Fruit fly (Drosophila melanogaster) whole organism, adult: ENCODE results near the gene dikar.

Source experiments
- CG11617 ChIP-seq: fragments of 200-800 bp; sonication (Bioruptor generic); optimal IDR thresholded peaks from 2 replicates; lab custom pipeline; 2017; ENCODE audit warnings: mild to moderate bottlenecking, missing biosample characterization, missing genetic modification reagents, missing genetic modification characterization
- CG12768 ChIP-seq: fragments of 200-800 bp; sonication (Bioruptor generic); optimal IDR thresholded peaks from 2 replicates; lab custom pipeline; 2017; ENCODE audit warnings: missing biosample characterization, missing genetic modification characterization, mild to moderate bottlenecking, moderate library complexity, missing genetic modification reagents
- CG14711 ChIP-seq: fragments of 200-800 bp; sonication (Bioruptor generic); optimal IDR thresholded peaks from 2 replicates; lab custom pipeline; 2018; ENCODE audit warnings: missing biosample characterization, mild to moderate bottlenecking, missing genetic modification characterization, moderate library complexity
- CG1620 ChIP-seq: fragments of 200-800 bp; sonication (Bioruptor generic); optimal IDR thresholded peaks from 2 replicates; lab custom pipeline; 2016; ENCODE audit warnings: missing biosample characterization, missing genetic modification characterization
- CG33017 ChIP-seq: fragments of 200-800 bp; sonication (Bioruptor generic); optimal IDR thresholded peaks from 2 replicates; lab custom pipeline; 2018; ENCODE audit warnings: missing biosample characterization, mild to moderate bottlenecking, missing genetic modification characterization, moderate library complexity
- CG5204 ChIP-seq: fragments of 200-800 bp; sonication (Bioruptor generic); optimal IDR thresholded peaks from 2 replicates; lab custom pipeline; 2016; ENCODE audit warnings: missing biosample characterization, missing genetic modification characterization
- CG7045 ChIP-seq: fragments of 200-800 bp; sonication (Bioruptor generic); optimal IDR thresholded peaks from 2 replicates; lab custom pipeline; 2017; ENCODE audit warnings: missing biosample characterization, mild to moderate bottlenecking, missing genetic modification characterization
- CG7101 ChIP-seq: fragments of 200-800 bp; sonication (Bioruptor generic); optimal IDR thresholded peaks from 2 replicates; lab custom pipeline; 2018; ENCODE audit warnings: missing biosample characterization, mild to moderate bottlenecking, missing genetic modification characterization, moderate library complexity
- Clk ChIP-seq: fragments of 200-800 bp; sonication (Bioruptor generic); optimal IDR thresholded peaks from 2 replicates; lab custom pipeline; 2017; ENCODE audit warnings: missing biosample characterization, missing genetic modification characterization
- Crg-1 ChIP-seq: fragments of 200-800 bp; sonication (Bioruptor generic); optimal IDR thresholded peaks from 2 replicates; lab custom pipeline; 2016; ENCODE audit warnings: missing biosample characterization, missing genetic modification characterization
- Hr96 ChIP-seq: fragments of 200-800 bp; sonication (Bioruptor generic); optimal IDR thresholded peaks from 2 replicates; lab custom pipeline; 2016; ENCODE audit warnings: missing biosample characterization, missing genetic modification characterization
- Mnt ChIP-seq: fragments of 200-800 bp; sonication (Bioruptor generic); optimal IDR thresholded peaks from 2 replicates; lab custom pipeline; 2016; ENCODE audit warnings: missing biosample characterization, mild to moderate bottlenecking, missing genetic modification characterization
- bab1 ChIP-seq: fragments of 200-800 bp; sonication (Bioruptor generic); optimal IDR thresholded peaks from 3 replicates; lab custom pipeline; 2019; ENCODE audit warnings: missing biosample characterization, mild to moderate bottlenecking, missing genetic modification characterization, moderate library complexity
- cic ChIP-seq: fragments of 200-800 bp; sonication (Bioruptor generic); optimal IDR thresholded peaks from 2 replicates; lab custom pipeline; 2017; ENCODE audit warnings: missing biosample characterization, mild to moderate bottlenecking, missing genetic modification characterization, moderate library complexity
- cnc ChIP-seq, 2 experiments: fragments of >200 bp; optimal IDR thresholded peaks; 2 replicates each; lab custom pipeline; 2017
- kay ChIP-seq: fragments of 200-800 bp; sonication (Bioruptor generic); peaks from one replicate; lab custom pipeline; 2016; ENCODE audit warnings: missing biosample characterization, missing genetic modification characterization, borderline replicate concordance
- ovo ChIP-seq: fragments of 200-800 bp; sonication (Bioruptor generic); optimal IDR thresholded peaks from 2 replicates; lab custom pipeline; 2016; ENCODE audit warnings: missing biosample characterization, missing genetic modification characterization
- pad ChIP-seq: fragments of 200-800 bp; sonication (Bioruptor generic); optimal IDR thresholded peaks from 3 replicates; lab custom pipeline; 2017; ENCODE audit warnings: missing biosample characterization, missing genetic modification characterization, mild to moderate bottlenecking, moderate library complexity, missing genetic modification reagents
- tj ChIP-seq: fragments of 200-800 bp; sonication (Bioruptor generic); optimal IDR thresholded peaks from 3 replicates; lab custom pipeline; 2017; ENCODE audit warnings: missing biosample characterization, mild to moderate bottlenecking, missing genetic modification characterization, moderate library complexity
- toe ChIP-seq: fragments of 200-800 bp; sonication (Bioruptor generic); optimal IDR thresholded peaks from 2 replicates; lab custom pipeline; 2016; ENCODE audit warnings: missing biosample characterization, missing genetic modification characterization

The dikar gene

DNA sequence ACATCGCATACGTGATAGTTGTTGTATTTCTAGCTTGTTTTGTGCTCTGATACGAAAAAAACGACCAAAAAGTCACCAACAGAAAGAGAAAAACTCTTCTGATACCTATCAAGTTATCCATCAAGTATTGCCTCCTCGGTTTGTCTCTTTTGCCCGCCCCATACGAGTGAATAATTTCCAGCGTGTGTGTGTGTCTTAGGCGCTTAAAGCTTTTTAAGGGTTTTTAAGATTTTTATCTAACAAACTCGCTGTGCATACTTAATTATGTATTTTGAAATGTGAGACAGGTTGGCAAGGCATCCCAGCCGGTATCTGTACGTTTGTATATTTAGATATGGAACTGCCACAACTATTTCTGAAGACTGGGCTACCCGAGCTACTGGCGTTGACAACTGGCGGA lies 36.4 kb upstream of the dikar start:
- TF ChIP-seq ovo, result no peak
- TF ChIP-seq CG1620 (GFP tag; lab: Kevin White, UChicago), result no peak
- no peak for TF ChIP-seq CG33017 (tag; lab: Kevin White, UChicago)
- TF ChIP-seq Hr96 (GFP tag; lab: Kevin White, UChicago), result no peak
- no peak for TF ChIP-seq tj (GFP tag; lab: Kevin White, UChicago)
- no peak for TF ChIP-seq CG12768 (GFP tag; lab: Kevin White, UChicago)
- no peak for TF ChIP-seq Mnt (GFP tag; lab: Kevin White, UChicago)
- no peak for TF ChIP-seq CG14711
- TF ChIP-seq CG11617, result no peak
- no peak for TF ChIP-seq bab1
- TF ChIP-seq toe (GFP tag; lab: Kevin White, UChicago), result no peak
- TF ChIP-seq CG7045 (GFP tag; lab: Kevin White, UChicago), result no peak
- no peak for TF ChIP-seq cnc (optimal IDR thresholded peaks at IDR 0.05; lab: Kevin White, UChicago)
- TF ChIP-seq Crg-1 (GFP tag; lab: Kevin White, UChicago), result no peak
- TF ChIP-seq CG7101 (tag; lab: Kevin White, UChicago), result no peak

DNA sequence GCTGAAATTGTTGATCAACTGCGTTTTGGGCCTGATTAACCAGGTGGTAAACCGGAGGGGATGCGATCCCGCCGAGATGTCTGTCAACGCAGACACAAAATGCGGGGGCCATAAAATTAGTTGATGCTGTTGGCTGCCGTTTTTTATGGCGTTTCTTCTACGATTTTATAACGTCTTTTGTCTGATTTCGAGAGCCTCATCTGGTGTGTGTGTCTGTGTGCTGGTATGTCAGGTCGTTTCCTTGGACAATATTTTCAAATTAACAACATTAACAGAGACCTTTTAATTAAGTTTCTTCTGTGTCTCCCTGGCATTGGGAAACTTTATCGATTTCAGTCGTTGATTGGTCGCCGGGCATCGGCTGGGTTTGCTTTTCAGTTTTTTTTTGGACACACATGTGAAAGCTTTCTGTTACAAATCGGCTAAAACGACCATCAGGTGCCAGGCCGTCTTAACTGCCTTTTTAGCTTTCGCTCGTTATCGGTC lies 35.9 kb upstream of the dikar start:
- TF ChIP-seq kay (GFP tag; lab: Kevin White, UChicago) (no peak), CG11617 (no peak), Clk (GFP tag; lab: Kevin White, UChicago) (no peak), CG5204 (no peak), bab1 (no peak)

DNA sequence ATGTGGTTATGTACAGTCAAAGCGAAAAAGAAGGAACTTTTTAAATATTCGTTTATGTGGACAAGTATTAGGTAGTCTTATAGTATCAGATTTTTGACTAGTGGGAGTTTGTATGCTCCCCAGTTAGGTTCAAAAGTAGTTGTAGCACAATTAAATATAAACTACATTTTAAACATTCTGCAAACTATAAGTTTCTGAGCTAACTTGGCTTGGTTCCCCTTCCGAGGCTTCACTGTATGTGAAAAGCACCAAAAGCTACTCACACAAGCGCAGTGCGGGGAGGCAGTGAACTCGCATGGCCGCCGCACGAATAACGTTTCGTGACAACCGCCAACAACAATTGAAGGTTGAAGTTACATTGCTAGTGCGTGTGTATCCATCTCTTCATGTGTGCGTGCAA lies 34.6 kb upstream of the dikar start:
- TF ChIP-seq Clk (GFP tag; lab: Kevin White, UChicago) (no peak), ovo (no peak), tj (GFP tag; lab: Kevin White, UChicago) (no peak), cic (GFP tag; lab: Kevin White, UChicago) (no peak), CG14711 (no peak), CG11617 (no peak), CG1620 (GFP tag; lab: Kevin White, UChicago) (no peak), cnc (optimal IDR thresholded peaks at IDR 0.05; lab: Kevin White, UChicago) (no peak), Crg-1 (GFP tag; lab: Kevin White, UChicago) (no peak), Hr96 (GFP tag; lab: Kevin White, UChicago) (no peak), kay (GFP tag; lab: Kevin White, UChicago) (no peak), pad (GFP tag; lab: Kevin White, UChicago) (no peak), CG12768 (GFP tag; lab: Kevin White, UChicago) (no peak), Mnt (GFP tag; lab: Kevin White, UChicago) (no peak), toe (GFP tag; lab: Kevin White, UChicago) (no peak), CG5204 (no peak), CG7101 (tag; lab: Kevin White, UChicago) (no peak), CG7045 (GFP tag; lab: Kevin White, UChicago) (no peak), CG33017 (tag; lab: Kevin White, UChicago) (no peak)

DNA sequence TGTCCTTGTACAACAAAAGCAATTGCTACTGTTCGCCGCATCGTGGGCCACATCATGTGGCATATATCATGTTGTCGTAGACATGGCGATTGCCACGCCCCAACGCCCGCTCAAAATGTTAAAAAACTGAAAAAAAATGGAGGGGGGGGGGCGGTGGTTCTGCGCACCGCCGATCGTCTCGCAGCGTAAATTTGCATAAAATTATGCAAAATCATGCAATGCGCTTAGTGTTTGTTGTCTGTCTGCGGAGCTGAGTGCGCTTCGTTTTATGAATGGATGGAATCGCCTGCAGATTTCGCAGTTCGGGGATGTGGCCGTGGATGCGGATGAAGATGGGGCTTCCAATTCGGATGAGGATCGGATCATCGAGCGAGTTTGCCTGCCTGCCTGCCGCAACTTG lies 28.9 kb upstream of the dikar start:
- no peak for TF ChIP-seq Mnt (GFP tag; lab: Kevin White, UChicago)
- TF ChIP-seq cnc (optimal IDR thresholded peaks at IDR 0.05; lab: Kevin White, UChicago), result no peak
- TF ChIP-seq Crg-1 (GFP tag; lab: Kevin White, UChicago), result no peak

DNA sequence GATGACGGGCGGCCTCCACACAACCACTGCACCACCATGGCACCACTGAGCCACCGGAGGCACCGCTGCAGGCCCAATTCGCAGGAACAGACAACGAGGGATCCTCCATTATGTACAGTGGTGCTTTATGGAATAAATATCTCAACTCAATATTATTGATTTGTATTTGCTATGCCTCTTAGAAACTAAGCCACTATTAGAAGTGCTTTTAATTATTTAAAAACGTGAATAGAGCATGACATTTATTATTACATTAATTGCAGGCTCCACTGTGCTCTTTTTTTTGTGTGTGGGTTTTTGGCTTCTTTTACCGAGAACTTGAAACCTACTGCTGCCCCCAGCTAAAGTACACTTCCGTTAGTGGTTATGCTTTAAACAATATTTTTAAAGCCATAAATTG lies 28.2 kb upstream of the dikar start:
- no peak for TF ChIP-seq Clk (GFP tag; lab: Kevin White, UChicago)
- no peak for TF ChIP-seq ovo
- TF ChIP-seq Mnt (GFP tag; lab: Kevin White, UChicago), result no peak
- TF ChIP-seq CG1620 (GFP tag; lab: Kevin White, UChicago), result no peak
- no peak for TF ChIP-seq CG33017 (tag; lab: Kevin White, UChicago)

DNA sequence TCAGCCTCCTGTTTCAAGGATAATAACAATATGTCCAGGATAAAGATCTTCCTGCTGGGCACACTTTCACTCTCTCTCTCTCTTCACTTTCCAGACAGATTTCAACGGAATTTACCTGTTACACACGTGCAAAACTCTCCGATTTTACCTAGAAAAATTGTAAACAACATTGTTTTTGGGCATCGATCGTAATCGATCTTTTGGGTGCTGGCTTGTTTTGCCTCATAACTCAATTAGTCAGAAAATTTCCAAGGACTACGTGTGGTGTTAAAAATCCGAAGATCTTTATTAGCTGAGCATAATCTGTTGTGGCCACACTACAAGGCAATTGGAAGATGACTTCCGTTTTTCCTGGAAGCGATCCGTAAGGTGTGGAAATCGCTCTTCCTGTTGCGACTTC lies 24.2 kb upstream of the dikar start:
- TF ChIP-seq CG1620 (GFP tag; lab: Kevin White, UChicago) (no peak), Clk (GFP tag; lab: Kevin White, UChicago) (no peak), CG33017 (tag; lab: Kevin White, UChicago) (no peak), CG12768 (GFP tag; lab: Kevin White, UChicago) (no peak), cnc (optimal IDR thresholded peaks at IDR 0.05; lab: Kevin White, UChicago) (no peak), Crg-1 (GFP tag; lab: Kevin White, UChicago) (no peak), CG7045 (GFP tag; lab: Kevin White, UChicago) (no peak), toe (GFP tag; lab: Kevin White, UChicago) (no peak), CG11617 (no peak), CG14711 (no peak), tj (GFP tag; lab: Kevin White, UChicago) (no peak), ovo (no peak), kay (GFP tag; lab: Kevin White, UChicago) (no peak), bab1 (no peak), Hr96 (GFP tag; lab: Kevin White, UChicago) (no peak), CG5204 (no peak), pad (GFP tag; lab: Kevin White, UChicago) (no peak), Mnt (GFP tag; lab: Kevin White, UChicago) (no peak)
